Worm (Caenorhabditis elegans): ENCODE data around the gene let-99.

DNA sequence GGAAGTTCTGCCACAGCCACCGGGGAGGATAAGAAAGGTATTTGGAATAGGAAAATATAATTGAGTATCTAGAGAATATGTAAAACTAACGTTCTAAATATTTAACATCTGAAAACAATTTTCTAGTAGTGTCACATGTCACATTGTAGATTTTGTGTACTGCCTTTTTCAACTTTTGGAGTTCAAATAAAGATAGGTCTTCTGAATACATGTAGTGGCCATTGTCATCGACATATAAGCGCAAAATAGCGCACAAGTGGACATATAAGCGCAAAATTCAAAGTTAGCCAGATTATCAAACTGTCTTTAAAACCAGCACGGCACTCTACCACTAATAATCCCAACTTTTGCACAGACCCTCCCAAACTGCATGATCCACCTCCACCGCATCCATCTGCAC is 6.6 kb downstream of the let-99 start:
- no peak for TF ChIP-seq tbx-2 (tag; optimal IDR thresholded peaks at IDR 0.05)
- TF ChIP-seq ces-1 (GFP tag; optimal IDR thresholded peaks at IDR 0.05) = no peak
- no peak for TF ChIP-seq zag-1 (tag; optimal IDR thresholded peaks at IDR 0.05)
- TF ChIP-seq sup-37 (GFP tag; optimal IDR thresholded peaks at IDR 0.05) = no peak
- TF ChIP-seq isw-1 (GFP tag; IDR thresholded peaks at IDR 0.05) = no peak
- TF ChIP-seq nhr-237 (tag; optimal IDR thresholded peaks at IDR 0.05) = no peak
